Worm (Caenorhabditis elegans): ENCODE data around the gene F28B1.2.

DNA sequence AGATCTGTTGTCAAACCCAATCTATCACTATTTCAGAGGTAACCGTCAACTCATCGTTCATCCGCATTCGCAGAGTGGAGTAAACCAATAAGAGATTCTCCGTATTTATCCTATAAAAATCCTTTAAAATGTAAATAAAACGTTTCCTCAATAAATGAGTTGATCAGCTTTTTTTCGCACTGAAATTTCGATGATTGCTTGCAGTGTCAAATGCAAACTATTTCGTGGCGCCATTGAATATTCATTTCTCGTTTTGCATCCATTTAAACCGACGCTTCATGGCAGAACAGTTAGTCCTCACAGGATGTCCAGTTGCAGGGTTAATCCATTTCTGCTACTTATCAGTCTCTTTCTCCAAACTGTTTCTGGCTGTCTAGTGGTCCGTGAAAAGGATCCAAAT is 17.0 kb downstream of the F28B1.2 start, which contains the start of gene F28B1.9:
- no peak for TF ChIP-seq nhr-25 (tag; optimal IDR thresholded peaks at IDR 0.05)
- TF ChIP-seq nhr-23 (tag; optimal IDR thresholded peaks at IDR 0.05): no peak
- TF ChIP-seq nhr-11 (tag; optimal IDR thresholded peaks at IDR 0.05): no peak
- no peak for TF ChIP-seq lsy-2 (tag; optimal IDR thresholded peaks at IDR 0.05)
- TF ChIP-seq skn-1 (tag; optimal IDR thresholded peaks at IDR 0.05): no peak
- no peak for TF ChIP-seq elt-1 (tag; optimal IDR thresholded peaks at IDR 0.05)
- TF ChIP-seq dmd-4 (tag; optimal IDR thresholded peaks at IDR 0.05): no peak
- TF ChIP-seq lin-11 (tag; optimal IDR thresholded peaks at IDR 0.05): no peak
- no peak for TF ChIP-seq lin-13 (GFP tag; optimal IDR thresholded peaks at IDR 0.05)
- TF ChIP-seq mdl-1 (tag; optimal IDR thresholded peaks at IDR 0.05): no peak
- no peak for TF ChIP-seq nhr-12 (tag; optimal IDR thresholded peaks at IDR 0.05)
- TF ChIP-seq nhr-77 (tag; optimal IDR thresholded peaks at IDR 0.05): no peak

Data from whole organism, L2 larva.